Worm (Caenorhabditis elegans) whole organism, L2 larva: ENCODE results near the gene fbxb-91.
"Not testable (repeated sequence)": the region's sequence is repeated elsewhere in the genome, so short reads cannot be mapped to it uniquely, and the experiment has no call there.

Experiments
- C34F6.9 ChIP-seq: fragments of 150-350 bp; optimal IDR thresholded peaks from 2 replicates; lab custom pipeline; 2014; ENCODE audit warnings: missing biosample characterization, missing genetic modification characterization
- F13H6.1 ChIP-seq: sonication (generic microtip); optimal IDR thresholded peaks from 2 replicates; lab custom pipeline; 2016; ENCODE audit warnings: missing genetic modification characterization, missing compliant biosample characterization
- R02D3.7 ChIP-seq: fragments of 150-350 bp; optimal IDR thresholded peaks from 2 replicates; lab custom pipeline; 2014; ENCODE audit warnings: missing biosample characterization, missing genetic modification characterization
- Y55F3AM.14 ChIP-seq: fragments of 200-800 bp; sonication (Bioruptor generic); optimal IDR thresholded peaks from 2 replicates; lab custom pipeline; 2018; ENCODE audit warnings: mild to moderate bottlenecking, missing genetic modification characterization, missing compliant biosample characterization
- ZK546.5 ChIP-seq: sonication (generic microtip); optimal IDR thresholded peaks from 2 replicates; lab custom pipeline; 2017; ENCODE audit warnings: missing biosample characterization, missing genetic modification characterization
- alr-1 ChIP-seq: fragments of 150-350 bp; optimal IDR thresholded peaks from 2 replicates; lab custom pipeline; 2014; ENCODE audit warnings: missing biosample characterization, missing genetic modification characterization
- aly-2 ChIP-seq: fragments of 150-350 bp; optimal IDR thresholded peaks from 2 replicates; lab custom pipeline; 2014; ENCODE audit warnings: missing biosample characterization, missing genetic modification characterization
- blmp-1 ChIP-seq: sonication (generic microtip); optimal IDR thresholded peaks from 2 replicates; lab custom pipeline; 2017; ENCODE audit warnings: missing genetic modification characterization, mild to moderate bottlenecking, missing compliant biosample characterization, antibody characterized with exemption, moderate library complexity; ENCODE audit not compliant: insufficient read depth
- ceh-16 ChIP-seq: fragments of 150-350 bp; optimal IDR thresholded peaks from 2 replicates; lab custom pipeline; 2014; ENCODE audit warnings: missing biosample characterization, missing genetic modification characterization
- ceh-82 ChIP-seq: fragments of 150-350 bp; optimal IDR thresholded peaks from 2 replicates; lab custom pipeline; 2014; ENCODE audit warnings: missing biosample characterization, missing genetic modification characterization
- crh-2 ChIP-seq: sonication (generic microtip); optimal IDR thresholded peaks from 2 replicates; lab custom pipeline; 2017; ENCODE audit warnings: missing biosample characterization, missing genetic modification characterization
- egl-27 ChIP-seq: sonication (generic microtip); optimal IDR thresholded peaks from 3 replicates; lab custom pipeline; 2017; ENCODE audit warnings: missing biosample characterization, missing genetic modification reagents, missing genetic modification characterization
- gmeb-1 ChIP-seq: fragments of 150-350 bp; optimal IDR thresholded peaks from 2 replicates; lab custom pipeline; 2014; ENCODE audit warnings: missing biosample characterization, missing genetic modification characterization
- mab-5 ChIP-seq: fragments of 150-350 bp; optimal IDR thresholded peaks from 2 replicates; lab custom pipeline; 2014; ENCODE audit warnings: missing biosample characterization, missing genetic modification characterization
- nhr-10 ChIP-seq: sonication (generic microtip); optimal IDR thresholded peaks from 2 replicates; lab custom pipeline; 2017; ENCODE audit warnings: missing biosample characterization, missing genetic modification characterization
- nhr-11 ChIP-seq: fragments of 150-350 bp; optimal IDR thresholded peaks from 2 replicates; lab custom pipeline; 2014; ENCODE audit warnings: missing biosample characterization, missing genetic modification characterization
- nhr-12 ChIP-seq: fragments of 150-350 bp; optimal IDR thresholded peaks from 2 replicates; lab custom pipeline; 2014; ENCODE audit warnings: missing biosample characterization, missing genetic modification characterization
- nhr-129 ChIP-seq: fragments of 150-350 bp; optimal IDR thresholded peaks from 2 replicates; lab custom pipeline; 2014; ENCODE audit warnings: missing biosample characterization, missing genetic modification characterization
- nhr-21 ChIP-seq: fragments of 150-350 bp; optimal IDR thresholded peaks from 2 replicates; lab custom pipeline; 2014; ENCODE audit warnings: missing biosample characterization, missing genetic modification characterization
- nhr-25 ChIP-seq: fragments of 150-350 bp; sonication (generic microtip); optimal IDR thresholded peaks from 3 replicates; lab custom pipeline; 2014; ENCODE audit warnings: missing biosample characterization, missing genetic modification characterization
- nhr-6 ChIP-seq: fragments of 150-350 bp; optimal IDR thresholded peaks from 2 replicates; lab custom pipeline; 2014; ENCODE audit warnings: missing biosample characterization, missing genetic modification characterization
- nhr-77 ChIP-seq: fragments of 150-350 bp; optimal IDR thresholded peaks from 2 replicates; lab custom pipeline; 2014; ENCODE audit warnings: missing biosample characterization, missing genetic modification characterization
- sem-4 ChIP-seq: fragments of 150-350 bp; optimal IDR thresholded peaks from 2 replicates; lab custom pipeline; 2014; ENCODE audit warnings: missing biosample characterization, missing genetic modification reagents, missing genetic modification characterization
- skn-1 ChIP-seq: sonication (generic microtip); optimal IDR thresholded peaks from 2 replicates; lab custom pipeline; 2017; ENCODE audit warnings: missing biosample characterization, missing genetic modification characterization
- sma-9 ChIP-seq, 2 experiments: fragments of 150-350 bp in 1 of 2; sonication (generic microtip) in 1 of 2; optimal IDR thresholded peaks; 2 replicates each; lab custom pipeline; 2014 to 2016; ENCODE audit warnings: missing genetic modification characterization in 2 of 2, mild to moderate bottlenecking in 1 of 2, missing biosample characterization in 1 of 2, missing compliant biosample characterization in 1 of 2, missing genetic modification reagents in 1 of 2, moderate library complexity in 1 of 2
- snpc-4 ChIP-seq: fragments of 150-350 bp; optimal IDR thresholded peaks from 2 replicates; lab custom pipeline; 2014; ENCODE audit warnings: missing biosample characterization, missing genetic modification characterization
- unc-39 ChIP-seq: fragments of 150-350 bp; optimal IDR thresholded peaks from 2 replicates; lab custom pipeline; 2014; ENCODE audit warnings: missing biosample characterization, missing genetic modification characterization
- unc-55 ChIP-seq: fragments of 150-350 bp; sonication (generic microtip); optimal IDR thresholded peaks from 3 replicates; lab custom pipeline; 2014; ENCODE audit warnings: missing biosample characterization, missing genetic modification reagents, missing genetic modification characterization
- ztf-1 ChIP-seq: fragments of 200-800 bp; sonication (Bioruptor generic); conservative IDR thresholded peaks from 2 replicates; pipeline ENCODE4 v1.3.6; 2022; ENCODE audit warnings: missing genetic modification characterization, missing compliant biosample characterization
- ztf-11 ChIP-seq: sonication (generic microtip); optimal IDR thresholded peaks from 2 replicates; lab custom pipeline; 2017; ENCODE audit warnings: missing biosample characterization, missing genetic modification characterization
- ztf-4 ChIP-seq: fragments of 150-350 bp; optimal IDR thresholded peaks from 2 replicates; lab custom pipeline; 2014; ENCODE audit warnings: missing biosample characterization, missing genetic modification characterization

Gene fbxb-91

DNA sequence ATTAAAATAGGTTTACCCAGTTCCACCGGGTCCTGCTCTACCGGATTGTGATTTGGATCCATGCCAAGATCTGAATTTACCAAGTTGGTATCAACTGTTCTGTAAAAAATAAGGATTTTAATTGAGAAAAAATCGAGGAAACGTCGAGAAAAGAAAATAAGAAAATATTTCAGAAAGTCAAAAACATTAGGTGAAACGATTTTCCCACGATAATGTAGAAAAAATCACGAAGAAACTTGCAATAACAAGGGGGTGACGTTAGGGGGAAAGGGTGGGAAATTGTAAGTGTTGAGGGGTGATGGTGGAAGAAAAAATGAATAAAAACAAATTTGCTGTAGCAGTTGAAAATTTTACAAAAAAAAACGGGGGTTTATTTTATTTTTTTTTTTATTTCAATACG, 22.5 kb upstream of the fbxb-91 start, which contains the start of gene T24E12.10:
T24E12.10 (minus strand) TSS at position 101 of the 400 bp plus-strand sequence.
- TF ChIP-seq crh-2, result no peak

DNA sequence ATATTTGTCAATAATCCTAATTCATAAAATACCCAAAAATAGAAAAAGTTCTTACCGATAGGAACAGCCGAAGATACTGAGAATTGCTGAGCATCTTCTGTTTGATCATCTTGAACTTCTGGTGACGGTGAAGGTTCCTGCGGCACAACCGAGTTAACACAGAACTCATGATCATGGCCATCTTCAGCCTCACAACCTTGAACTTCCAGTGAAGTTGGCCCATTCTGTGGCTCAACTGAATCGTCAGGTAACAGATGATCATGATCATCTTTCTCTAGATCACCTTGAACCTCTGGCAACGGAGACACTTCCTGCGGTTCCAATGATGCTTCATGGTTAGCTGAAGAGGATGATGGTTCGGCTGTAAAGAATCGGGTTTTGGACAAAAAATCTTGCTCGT, 21.1 kb upstream of the fbxb-91 start:
- no peak for TF ChIP-seq nhr-129 (tag; lab: Kevin White, UChicago)
- no peak for TF ChIP-seq C34F6.9 (tag; lab: Kevin White, UChicago)
- no peak for TF ChIP-seq egl-27
- no peak for TF ChIP-seq R02D3.7 (tag; lab: Kevin White, UChicago)
- TF ChIP-seq nhr-11, result no peak

DNA sequence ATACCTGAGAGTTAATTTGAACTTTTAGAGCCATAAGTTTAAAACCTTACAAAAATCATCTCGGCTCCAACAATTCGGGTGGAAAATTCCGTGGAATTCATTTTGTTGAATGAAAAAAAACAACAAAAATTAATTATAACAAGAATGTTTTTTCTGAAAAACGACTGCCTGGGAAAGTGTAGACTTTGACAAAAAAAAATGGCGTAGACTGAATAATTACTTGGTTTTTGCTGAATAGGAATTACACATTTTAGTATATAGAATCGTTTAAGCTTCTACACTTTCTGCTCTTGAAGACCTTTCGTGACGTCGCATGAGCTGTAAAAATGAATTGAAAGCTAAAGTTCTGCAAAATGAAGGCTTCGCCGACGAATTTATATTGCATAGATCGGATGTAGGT, 13.9 kb upstream of the fbxb-91 start, which contains the start of gene srx-112:
srx-112 (minus strand) TSS at position 101 of the 400 bp plus-strand sequence.
- TF ChIP-seq F13H6.1 (no peak), unc-39 (tag; lab: Kevin White, UChicago) (no peak)

DNA sequence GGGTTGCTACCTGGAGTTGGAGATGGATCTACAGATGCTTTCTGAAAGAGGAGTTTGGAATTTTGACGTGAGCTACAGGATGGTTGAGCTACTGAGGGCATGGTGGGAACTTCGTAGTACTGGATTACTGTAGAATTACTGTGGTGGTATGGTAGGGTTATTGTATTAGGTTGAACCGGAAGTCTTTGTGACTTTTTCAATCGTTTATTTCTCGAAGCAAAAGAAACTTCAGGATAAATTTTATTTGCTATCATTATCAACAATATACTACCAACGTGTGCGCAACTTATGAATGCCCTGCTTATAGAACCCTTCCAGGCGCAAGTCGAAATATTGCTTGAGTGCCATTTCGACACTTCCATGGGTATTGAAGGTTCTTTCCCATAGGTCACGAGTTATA, 11.0 kb upstream of the fbxb-91 start, which contains the start of gene T24E12.6:
T24E12.6 (minus strand) TSS at position 101 of the 400 bp plus-strand sequence.
- TF ChIP-seq ztf-11, nhr-77, aly-2 (tag; lab: Kevin White, UChicago): not testable (repeated sequence)
- TF ChIP-seq, all 48 proteins: peak for 0; not testable (repeated sequence) for 48

DNA sequence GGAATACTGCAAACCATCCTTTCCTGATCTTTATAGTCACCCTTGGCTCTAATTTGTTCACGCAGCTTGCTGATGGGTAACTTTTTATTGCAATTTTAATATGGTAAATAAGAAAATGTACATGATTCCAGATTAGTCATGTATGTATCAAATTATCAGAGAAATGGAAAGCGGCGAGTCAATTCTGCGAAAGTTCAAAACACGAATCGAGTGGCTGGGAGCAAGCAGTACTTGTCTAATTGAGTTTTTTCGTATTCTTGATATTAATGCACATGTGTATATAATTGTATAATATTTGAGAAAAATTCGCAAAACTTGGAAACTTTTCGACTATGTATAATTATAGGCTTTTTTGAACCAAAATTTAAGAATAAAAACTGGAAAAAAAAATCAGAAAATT, 8.4 kb upstream of the fbxb-91 start, which contains the start of gene T24E12.12:
T24E12.12 (plus strand) TSS at position 281 of the 400 bp plus-strand sequence.
- TF ChIP-seq ZK546.5 (tag; lab: Kevin White, UChicago) (no peak), egl-27 (no peak)

DNA sequence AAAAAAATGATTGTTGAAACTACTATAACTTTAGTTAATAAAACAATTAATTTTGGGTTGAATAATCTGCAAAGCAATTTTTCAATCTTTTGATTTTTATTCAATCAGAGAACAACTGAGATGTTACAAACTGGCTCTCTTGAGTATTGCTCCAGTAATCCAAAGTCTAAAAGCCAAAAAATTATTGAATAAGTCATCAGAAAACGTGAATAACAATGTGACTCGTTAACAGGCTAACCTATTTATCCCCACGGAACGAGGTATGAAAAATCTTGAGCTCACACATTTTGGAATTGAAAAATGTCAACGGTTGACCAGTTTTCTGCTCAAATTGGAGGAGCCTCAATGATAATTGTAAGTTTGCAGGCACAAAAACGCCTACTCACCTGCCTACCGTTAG, 6.9 kb upstream of the fbxb-91 start, which contains the start of gene srx-111:
srx-111 (plus strand) TSS at position 301 of the 400 bp plus-strand sequence.
- no peak for TF ChIP-seq snpc-4 (tag; lab: Kevin White, UChicago)
- TF ChIP-seq ztf-1 (GFP tag; lab: Robert Waterston, UW), result no peak
- no peak for TF ChIP-seq nhr-129 (tag; lab: Kevin White, UChicago)
- no peak for TF ChIP-seq nhr-77 (tag; lab: Kevin White, UChicago)
- TF ChIP-seq Y55F3AM.14 (GFP tag; lab: Kevin White, UChicago), result no peak
- no peak for TF ChIP-seq ztf-4 (tag; lab: Kevin White, UChicago)
- no peak for TF ChIP-seq R02D3.7 (tag; lab: Kevin White, UChicago)
- no peak for TF ChIP-seq blmp-1 (tag; lab: Kevin White, UChicago)
- no peak for TF ChIP-seq sem-4
- no peak for TF ChIP-seq ZK546.5 (tag; lab: Kevin White, UChicago)
- no peak for TF ChIP-seq nhr-10
- no peak for TF ChIP-seq alr-1 (tag; lab: Kevin White, UChicago)

DNA sequence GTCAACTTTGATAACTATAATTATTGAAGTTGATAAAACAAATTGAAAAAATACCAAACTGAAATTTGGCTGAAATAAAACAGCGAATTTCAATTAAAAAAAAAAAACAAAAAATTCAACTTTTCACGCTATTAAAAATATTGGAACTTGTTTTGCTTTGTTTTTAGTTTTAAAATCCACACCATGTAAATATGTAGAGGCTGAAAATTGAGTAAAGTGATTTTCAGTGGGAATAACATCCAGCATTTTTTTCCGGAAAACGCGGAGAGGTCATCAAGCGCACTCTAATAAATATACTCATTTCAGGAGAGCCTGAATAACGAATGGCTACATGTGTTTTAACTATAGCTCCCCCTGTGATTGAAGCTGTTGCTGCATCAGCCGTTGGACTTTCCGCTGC, 3.0 kb upstream of the fbxb-91 start, which contains the start of gene rcd-1:
rcd-1 (plus strand) TSS at position 301 of the 400 bp plus-strand sequence.
- TF ChIP-seq nhr-25 (tag; lab: Kevin White, UChicago), result no peak
- TF ChIP-seq nhr-12, result no peak
- TF ChIP-seq ztf-1 (GFP tag; lab: Robert Waterston, UW), result no peak
- TF ChIP-seq ceh-16 (tag; lab: Kevin White, UChicago), result no peak
- no peak for TF ChIP-seq sma-9 (GFP tag; optimal IDR thresholded peaks at IDR 0.05; lab: Kevin White, UChicago)
- TF ChIP-seq sma-9 (tag; optimal IDR thresholded peaks at IDR 0.05; lab: Kevin White, UChicago), result no peak
- no peak for TF ChIP-seq unc-55 (GFP tag; lab: Kevin White, UChicago)
- no peak for TF ChIP-seq C34F6.9 (tag; lab: Kevin White, UChicago)
- TF ChIP-seq nhr-21, result no peak
- no peak for TF ChIP-seq mab-5
- no peak for TF ChIP-seq egl-27
- TF ChIP-seq ceh-82 (tag; lab: Kevin White, UChicago), result no peak
- no peak for TF ChIP-seq ztf-4 (tag; lab: Kevin White, UChicago)
- TF ChIP-seq aly-2 (tag; lab: Kevin White, UChicago), result no peak
- TF ChIP-seq snpc-4 (tag; lab: Kevin White, UChicago), result no peak
- no peak for TF ChIP-seq gmeb-1
- TF ChIP-seq nhr-6 (tag; lab: Kevin White, UChicago), result no peak
- TF ChIP-seq unc-39 (tag; lab: Kevin White, UChicago), result no peak
- no peak for TF ChIP-seq skn-1 (tag; lab: Kevin White, UChicago)
